Fruit fly (Drosophila melanogaster) whole organism: ENCODE data around the gene sordd1.

Experiments
- CG8478 ChIP-seq: fragments of >200 bp; optimal IDR thresholded peaks from 2 replicates; lab custom pipeline; 2018; ENCODE audit warnings: inconsistent platforms
- EcR ChIP-seq, 2 experiments: fragments of >200 bp; optimal IDR thresholded peaks; 2 replicates each; lab custom pipeline; 2017; ENCODE audit warnings: missing biosample characterization in 2 of 2, missing genetic modification characterization in 2 of 2, missing genetic modification reagents in 2 of 2
- usp ChIP-seq: fragments of >200 bp; optimal IDR thresholded peaks from 2 replicates; lab custom pipeline; 2017; ENCODE audit warnings: missing biosample characterization, missing genetic modification characterization, mixed read lengths

DNA sequence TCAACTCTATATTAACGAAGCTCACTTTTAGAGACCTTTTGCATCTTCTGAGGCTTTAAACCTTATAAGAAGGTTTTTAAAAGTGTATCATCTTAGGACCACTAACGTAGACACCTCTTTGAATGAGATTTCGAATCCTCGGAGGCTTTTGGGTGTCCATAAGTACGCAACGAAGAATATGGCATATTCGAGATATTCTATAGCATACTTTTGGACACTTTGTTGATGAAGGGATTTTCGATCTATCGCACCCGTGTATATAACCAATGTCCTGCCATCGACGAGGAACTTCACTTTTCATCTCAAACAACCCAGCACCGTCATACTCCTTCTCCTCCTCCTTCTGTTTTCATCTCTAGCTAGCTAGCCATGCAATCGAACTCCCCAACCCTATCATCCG is 26.5 kb upstream of the sordd1 start:
- TF ChIP-seq usp, result no peak
- no peak for TF ChIP-seq EcR (GFP tag; optimal IDR thresholded peaks at IDR 0.05; lab: Kevin White, UChicago)
- TF ChIP-seq CG8478 (lab: Kevin White, UChicago), result no peak
